Worm (Caenorhabditis elegans) whole organism, young adult: ENCODE results near the gene F09B9.5.

Experiments used
- B0261.1 ChIP-seq: sonication (generic microtip); optimal IDR thresholded peaks from 2 replicates; lab custom pipeline; 2016; ENCODE audit warnings: mild to moderate bottlenecking, missing genetic modification characterization, moderate library complexity, missing compliant biosample characterization
- F23B12.7 ChIP-seq: sonication (generic microtip); optimal IDR thresholded peaks from 2 replicates; lab custom pipeline; 2017; ENCODE audit warnings: missing genetic modification characterization, mild to moderate bottlenecking, missing compliant biosample characterization, antibody characterized with exemption, moderate library complexity; ENCODE audit not compliant: insufficient read depth
- K11D2.4 ChIP-seq: fragments of 200-800 bp; sonication (Bioruptor generic); IDR thresholded peaks from 2 replicates; pipeline ENCODE4 v1.3.6; 2022; ENCODE audit warnings: missing genetic modification reagents, missing genetic modification characterization, missing compliant biosample characterization
- T07F8.4 ChIP-seq: sonication (generic microtip); optimal IDR thresholded peaks from 2 replicates; lab custom pipeline; 2016; ENCODE audit warnings: mild to moderate bottlenecking, missing genetic modification characterization, moderate library complexity, missing compliant biosample characterization
- Y53G8AR.9 ChIP-seq: fragments of 200-800 bp; sonication (Bioruptor generic); conservative IDR thresholded peaks from 2 replicates; pipeline ENCODE4 v1.3.6; 2022; ENCODE audit warnings: missing genetic modification reagents, missing genetic modification characterization, missing compliant biosample characterization
- Y67H2A.10 ChIP-seq: fragments of 200-800 bp; sonication (Bioruptor generic); conservative IDR thresholded peaks from 2 replicates; pipeline ENCODE4 v1.3.6; 2022; ENCODE audit warnings: missing genetic modification reagents, missing genetic modification characterization, missing compliant biosample characterization
- Y95B8A.8 ChIP-seq: fragments of 200-800 bp; sonication (Bioruptor generic); IDR thresholded peaks from 2 replicates; pipeline ENCODE4 v1.3.6; 2022; ENCODE audit warnings: missing genetic modification reagents, missing genetic modification characterization, missing compliant biosample characterization
- ZK185.1 ChIP-seq: sonication (generic microtip); optimal IDR thresholded peaks from 2 replicates; lab custom pipeline; 2016; ENCODE audit warnings: mild to moderate bottlenecking, missing genetic modification characterization, missing compliant biosample characterization; ENCODE audit not compliant: poor library complexity, severe bottlenecking
- ama-1 ChIP-seq, 3 experiments: fragments of 150-350 bp in 1 of 3; sonication (generic microtip) in 2 of 3; optimal IDR thresholded peaks; 2 replicates each; lab custom pipeline; 2014 to 2018; ENCODE audit warnings: missing biosample characterization in 2 of 3, missing genetic modification characterization in 2 of 3, missing genetic modification reagents in 2 of 3
- atf-7 ChIP-seq: sonication (generic microtip); optimal IDR thresholded peaks from 2 replicates; lab custom pipeline; 2017; ENCODE audit warnings: mild to moderate bottlenecking, missing genetic modification characterization, missing compliant biosample characterization
- attf-6 ChIP-seq: fragments of 200-800 bp; sonication (Bioruptor generic); IDR thresholded peaks from 2 replicates; pipeline ENCODE4 v1.3.6; 2022; ENCODE audit warnings: missing genetic modification reagents, missing genetic modification characterization, missing compliant biosample characterization
- bed-1 ChIP-seq: fragments of 200-800 bp; sonication (Bioruptor generic); IDR thresholded peaks from 2 replicates; pipeline ENCODE4 v1.3.6; 2022; ENCODE audit warnings: missing genetic modification reagents, missing genetic modification characterization, missing compliant biosample characterization
- cebp-2 ChIP-seq: fragments of 200-800 bp; sonication (Bioruptor generic); IDR thresholded peaks from 2 replicates; pipeline ENCODE4 v1.3.6; 2022; ENCODE audit warnings: missing genetic modification characterization, missing compliant biosample characterization
- ceh-27 ChIP-seq: fragments of 200-800 bp; sonication (Bioruptor generic); optimal IDR thresholded peaks from 2 replicates; lab custom pipeline; 2018; ENCODE audit warnings: mild to moderate bottlenecking, missing genetic modification characterization, moderate library complexity, missing compliant biosample characterization
- chd-7 ChIP-seq: sonication (generic microtip); optimal IDR thresholded peaks from 2 replicates; lab custom pipeline; 2016; ENCODE audit warnings: mild to moderate bottlenecking, missing genetic modification characterization, moderate library complexity, missing compliant biosample characterization
- dox-1 ChIP-seq: fragments of 200-800 bp; sonication (Bioruptor generic); IDR thresholded peaks from 2 replicates; pipeline ENCODE4 v1.3.6; 2022; ENCODE audit warnings: missing genetic modification reagents, missing genetic modification characterization, missing compliant biosample characterization
- efl-1 ChIP-seq: fragments of 150-350 bp; optimal IDR thresholded peaks from 2 replicates; lab custom pipeline; 2014; ENCODE audit warnings: missing biosample characterization, missing genetic modification reagents, missing genetic modification characterization
- egl-18 ChIP-seq: fragments of 200-800 bp; sonication (Bioruptor generic); IDR thresholded peaks from 2 replicates; pipeline ENCODE4 v1.3.6; 2022; ENCODE audit warnings: missing genetic modification reagents, missing genetic modification characterization, missing compliant biosample characterization
- ekl-4 ChIP-seq: fragments of 200-800 bp; sonication (Bioruptor generic); IDR thresholded peaks from 2 replicates; pipeline ENCODE4 v1.3.6; 2022; ENCODE audit warnings: missing genetic modification reagents, missing genetic modification characterization, missing compliant biosample characterization
- gei-17 ChIP-seq: fragments of 200-800 bp; sonication (Bioruptor generic); optimal IDR thresholded peaks from 2 replicates; lab custom pipeline; 2018; ENCODE audit warnings: mild to moderate bottlenecking, missing genetic modification characterization, missing compliant biosample characterization
- lag-1 ChIP-seq: fragments of 200-800 bp; sonication (Bioruptor generic); IDR thresholded peaks from 2 replicates; pipeline ENCODE4 v1.3.6; 2022; ENCODE audit warnings: missing genetic modification reagents, missing genetic modification characterization, missing compliant biosample characterization
- let-526 ChIP-seq: fragments of 200-800 bp; sonication (Bioruptor generic); IDR thresholded peaks from 2 replicates; pipeline ENCODE4 v1.3.6; 2022; ENCODE audit warnings: missing genetic modification reagents, missing genetic modification characterization, missing compliant biosample characterization
- let-607 ChIP-seq, 2 experiments: fragments of 200-800 bp in 1 of 2; sonication (Bioruptor generic) in 1 of 2; sonication (generic microtip) in 1 of 2; optimal IDR thresholded peaks; 2 replicates each; lab custom pipeline; 2016 to 2018; ENCODE audit warnings: mild to moderate bottlenecking in 2 of 2, missing compliant biosample characterization in 2 of 2, missing genetic modification characterization in 2 of 2, moderate library complexity in 2 of 2, missing genotype in 1 of 2
- lin-26 ChIP-seq: fragments of 200-800 bp; sonication (Bioruptor generic); IDR thresholded peaks from 2 replicates; pipeline ENCODE4 v1.3.6; 2022; ENCODE audit warnings: missing genetic modification reagents, missing genetic modification characterization, missing compliant biosample characterization
- lin-35 ChIP-seq, 3 experiments: fragments of 150-350 bp in 2 of 3; sonication (generic microtip) in 1 of 3; optimal IDR thresholded peaks; 2 replicates each; lab custom pipeline; 2014 to 2018; ENCODE audit warnings: missing biosample characterization in 3 of 3, missing genetic modification characterization in 3 of 3, missing genetic modification reagents in 3 of 3
- lin-40 ChIP-seq: sonication (generic microtip); optimal IDR thresholded peaks from 2 replicates; lab custom pipeline; 2016; ENCODE audit warnings: missing genetic modification characterization, mild to moderate bottlenecking, missing compliant biosample characterization, missing genotype, missing genetic modification reagents
- lsy-27 ChIP-seq: sonication (generic microtip); optimal IDR thresholded peaks from 2 replicates; lab custom pipeline; 2017; ENCODE audit warnings: missing genetic modification characterization, mild to moderate bottlenecking, missing compliant biosample characterization, antibody characterized with exemption, missing genotype, borderline replicate concordance; ENCODE audit not compliant: insufficient read depth
- mcd-1 ChIP-seq: fragments of 200-800 bp; sonication (Bioruptor generic); IDR thresholded peaks from 2 replicates; pipeline ENCODE4 v1.3.6; 2022; ENCODE audit warnings: missing genetic modification reagents, missing genetic modification characterization, missing compliant biosample characterization
- mel-28 ChIP-seq: sonication (generic microtip); optimal IDR thresholded peaks from 2 replicates; lab custom pipeline; 2016; ENCODE audit warnings: borderline replicate concordance, mild to moderate bottlenecking, missing genetic modification characterization, missing compliant biosample characterization
- mxl-1 ChIP-seq: sonication (generic microtip); optimal IDR thresholded peaks from 2 replicates; lab custom pipeline; 2016; ENCODE audit warnings: missing genetic modification characterization, missing compliant biosample characterization
- nfya-1 ChIP-seq: sonication (generic microtip); optimal IDR thresholded peaks from 2 replicates; lab custom pipeline; 2017; ENCODE audit warnings: antibody characterized with exemption, missing compliant biosample characterization, missing genetic modification characterization, borderline replicate concordance; ENCODE audit not compliant: insufficient read depth
- nfyb-1 ChIP-seq: fragments of 200-800 bp; sonication (Bioruptor generic); IDR thresholded peaks from 2 replicates; pipeline ENCODE4 v1.3.6; 2022; ENCODE audit warnings: missing genetic modification reagents, missing genetic modification characterization, missing compliant biosample characterization
- rec-8 ChIP-seq, 2 experiments: sonication (generic microtip); optimal IDR thresholded peaks; 2 replicates each; lab custom pipeline; 2016; ENCODE audit warnings: mild to moderate bottlenecking in 2 of 2, missing genetic modification characterization in 2 of 2, missing genetic modification reagents in 2 of 2, missing genotype in 2 of 2, missing biosample characterization in 1 of 2, missing compliant biosample characterization in 1 of 2, moderate library complexity in 1 of 2
- rpc-1 ChIP-seq, 2 experiments: fragments of 150-350 bp in 1 of 2; sonication (generic microtip) in 1 of 2; optimal IDR thresholded peaks; 2 replicates each; lab custom pipeline; 2014 to 2018; ENCODE audit warnings: missing biosample characterization in 1 of 2, missing genetic modification characterization in 1 of 2, missing genetic modification reagents in 1 of 2, missing genotype in 1 of 2
- sdz-38 ChIP-seq: sonication (generic microtip); optimal IDR thresholded peaks from 2 replicates; lab custom pipeline; 2016; ENCODE audit warnings: missing genotype, missing genetic modification characterization, missing compliant biosample characterization
- sea-2 ChIP-seq: fragments of 200-800 bp; sonication (Bioruptor generic); IDR thresholded peaks from 2 replicates; pipeline ENCODE4 v1.3.6; 2022; ENCODE audit warnings: missing genetic modification characterization, missing compliant biosample characterization
- snpc-4 ChIP-seq, 5 experiments: fragments of 150-350 bp in 1 of 5; sonication (generic microtip) in 4 of 5; optimal IDR thresholded peaks; 2 replicates each; lab custom pipeline; 2014 to 2018; ENCODE audit warnings: missing genetic modification characterization in 5 of 5, missing biosample characterization in 3 of 5, antibody characterized with exemption in 2 of 5, mild to moderate bottlenecking in 2 of 5, missing compliant biosample characterization in 2 of 5, missing genotype in 2 of 5, moderate library complexity in 2 of 5, missing genetic modification reagents in 1 of 5
- tlf-1 ChIP-seq: fragments of 200-800 bp; sonication (Bioruptor generic); optimal IDR thresholded peaks from 2 replicates; lab custom pipeline; 2018; ENCODE audit warnings: mild to moderate bottlenecking, missing genetic modification characterization, missing compliant biosample characterization
- ztf-25 ChIP-seq: fragments of 200-800 bp; sonication (Bioruptor generic); IDR thresholded peaks from 2 replicates; pipeline ENCODE4 v1.3.6; 2022; ENCODE audit warnings: missing genetic modification reagents, missing genetic modification characterization, missing compliant biosample characterization
- ztf-26 ChIP-seq: sonication (generic microtip); optimal IDR thresholded peaks from 2 replicates; lab custom pipeline; 2017; ENCODE audit warnings: missing genetic modification characterization, missing compliant biosample characterization

Gene F09B9.5

ce11 chrX:10132546-10133032 lies 22.0 kb upstream of the F09B9.5 start (continued):
- 0 out of 2 replicates have a peak, but pooled peaks have one; percentile 38 for TF ChIP-seq ekl-4
- TF ChIP-seq ztf-25, result 0 out of 2 replicates have a peak, but pooled peaks have one; percentile 51
- 0 out of 2 replicates have a peak, but pooled peaks have one; percentile 38 for TF ChIP-seq nfyb-1 (GFP tag; lab: Robert Waterston, UW)
- TF ChIP-seq let-526 (GFP tag; lab: Robert Waterston, UW), result peak; percentile 80
- peak; percentile 67 for TF ChIP-seq lsy-27 (tag; lab: Kevin White, UChicago)
- TF ChIP-seq dox-1 (GFP tag; lab: Robert Waterston, UW), result peak; percentile 86; the same call in 1 of the 2 replicates
- TF ChIP-seq Y53G8AR.9 (GFP tag; lab: Robert Waterston, UW), result 0 out of 2 replicates have a peak, but pooled peaks have one; percentile 18
- TF ChIP-seq F23B12.7 (tag; lab: Kevin White, UChicago), result peak; percentile 51
- TF ChIP-seq B0261.1 (tag; lab: Kevin White, UChicago), result peak; percentile 80
- TF ChIP-seq mxl-1 (tag; lab: Kevin White, UChicago), result peak; percentile 36
- peak; percentile 53 for TF ChIP-seq mcd-1 (GFP tag; lab: Robert Waterston, UW)
- TF ChIP-seq ceh-27, result peak; percentile 39
- TF ChIP-seq rec-8 (tag; optimal IDR thresholded peaks at IDR 0.05; lab: Kevin White, UChicago), result peak; percentile 49 to 50
- peak; percentile 6; the same call in 1 of the 2 replicates for TF ChIP-seq bed-1 (GFP tag; lab: Robert Waterston, UW)
- TF ChIP-seq lin-26 (GFP tag; lab: Robert Waterston, UW), result peak; percentile 84
- peak; percentile 36 for TF ChIP-seq ztf-26
- peak; percentile 22 for TF ChIP-seq atf-7 (tag; lab: Kevin White, UChicago)
- TF ChIP-seq ZK185.1 (tag; lab: Kevin White, UChicago), result peak; percentile 54

- TF ChIP-seq sdz-38 (tag; lab: Kevin White, UChicago) (no peak), mel-28 (tag; lab: Kevin White, UChicago) (no peak), ama-1 (optimal IDR thresholded peaks at IDR 0.05; lab: Kevin White, UChicago) (no peak), ama-1 (GFP tag; optimal IDR thresholded peaks at IDR 0.05; lab: Kevin White, UChicago) (no peak), nfya-1 (tag; lab: Kevin White, UChicago) (no peak), cebp-2 (GFP tag; lab: Robert Waterston, UW) (no peak), K11D2.4 (GFP tag; lab: Robert Waterston, UW) (no peak), snpc-4 (GFP tag; optimal IDR thresholded peaks at IDR 0.05; lab: Kevin White, UChicago) (no peak), snpc-4 (tag; optimal IDR thresholded peaks at IDR 0.05; lab: Kevin White, UChicago) (no peak), T07F8.4 (tag; lab: Kevin White, UChicago) (no peak), efl-1 (GFP tag; lab: Kevin White, UChicago) (no peak), let-607 (tag; optimal IDR thresholded peaks at IDR 0.05; lab: Kevin White, UChicago) (no peak)
Measured at ce11 chrX:10133082-10133481, 21.5 kb upstream of the F09B9.5 start, which contains the start of gene unc-58. Gene unc-58, minus strand, starts transcription at chrX:10133182.

- TF ChIP-seq attf-6 (GFP tag; lab: Robert Waterston, UW), result no peak
- TF ChIP-seq chd-7 (tag; lab: Kevin White, UChicago), result no peak
- no peak for TF ChIP-seq sea-2 (GFP tag; lab: Robert Waterston, UW)
- no peak for TF ChIP-seq tlf-1 (GFP tag; lab: Kevin White, UChicago)
- TF ChIP-seq Y67H2A.10 (GFP tag; lab: Robert Waterston, UW), result no peak
- TF ChIP-seq F23B12.7 (tag; lab: Kevin White, UChicago), result no peak
- TF ChIP-seq gei-17 (GFP tag; lab: Kevin White, UChicago), result no peak
- no peak for TF ChIP-seq lin-40 (tag; lab: Kevin White, UChicago)
- TF ChIP-seq ama-1 (optimal IDR thresholded peaks at IDR 0.05; lab: Kevin White, UChicago), result no peak
- TF ChIP-seq ama-1 (GFP tag; optimal IDR thresholded peaks at IDR 0.05; lab: Kevin White, UChicago), result no peak
- no peak for TF ChIP-seq Y95B8A.8 (GFP tag; lab: Robert Waterston, UW)
- no peak for TF ChIP-seq lsy-27 (tag; lab: Kevin White, UChicago)
- TF ChIP-seq lag-1 (GFP tag; lab: Robert Waterston, UW), result no peak
- TF ChIP-seq egl-18 (GFP tag; lab: Robert Waterston, UW), result no peak
- TF ChIP-seq rpc-1 (optimal IDR thresholded peaks at IDR 0.05; lab: Kevin White, UChicago), result no peak
- no peak for TF ChIP-seq rpc-1 (tag; optimal IDR thresholded peaks at IDR 0.05; lab: Kevin White, UChicago)
- TF ChIP-seq lin-35 (GFP tag; optimal IDR thresholded peaks at IDR 0.05; lab: Kevin White, UChicago), result no peak
Measured at ce11 chrX:10138494-10138893, 16.1 kb upstream of the F09B9.5 start, which contains the start of gene moc-1. Gene moc-1, minus strand, starts transcription at chrX:10138620.
